Worm (Caenorhabditis elegans) whole organism, L2 larva: ENCODE data around the gene F21C10.18.

ENCODE experiments used
- aly-2 ChIP-seq: fragments of 150-350 bp; optimal IDR thresholded peaks from 2 replicates; lab custom pipeline; 2014; ENCODE audit warnings: missing biosample characterization, missing genetic modification characterization
- ama-1 ChIP-seq: fragments of 150-350 bp; optimal IDR thresholded peaks from 2 replicates; lab custom pipeline; 2018; ENCODE audit warnings: inconsistent platforms
- dmd-4 ChIP-seq: sonication (generic microtip); optimal IDR thresholded peaks from 2 replicates; lab custom pipeline; 2017; ENCODE audit warnings: missing biosample characterization, missing genetic modification characterization
- fos-1 ChIP-seq: fragments of 150-350 bp; optimal IDR thresholded peaks from 2 replicates; lab custom pipeline; 2014; ENCODE audit warnings: missing biosample characterization, missing genetic modification characterization
- lin-13 ChIP-seq: fragments of 150-350 bp; optimal IDR thresholded peaks from 2 replicates; lab custom pipeline; 2014; ENCODE audit warnings: missing biosample characterization, missing genetic modification reagents, missing genetic modification characterization
- mdl-1 ChIP-seq, 2 experiments: fragments of 150-350 bp in 1 of 2; sonication (generic microtip) in 1 of 2; optimal IDR thresholded peaks; 2 replicates each; lab custom pipeline; 2017; ENCODE audit warnings: missing biosample characterization in 2 of 2, missing genetic modification characterization in 2 of 2
- nhr-12 ChIP-seq: fragments of 150-350 bp; optimal IDR thresholded peaks from 2 replicates; lab custom pipeline; 2014; ENCODE audit warnings: missing biosample characterization, missing genetic modification characterization
- peb-1 ChIP-seq: fragments of 150-350 bp; optimal IDR thresholded peaks from 2 replicates; lab custom pipeline; 2014; ENCODE audit warnings: missing biosample characterization, missing genetic modification characterization
- skn-1 ChIP-seq: sonication (generic microtip); optimal IDR thresholded peaks from 2 replicates; lab custom pipeline; 2017; ENCODE audit warnings: missing biosample characterization, missing genetic modification characterization
- sma-3 ChIP-seq: sonication (generic microtip); optimal IDR thresholded peaks from 2 replicates; lab custom pipeline; 2016; ENCODE audit warnings: missing genetic modification reagents, missing genetic modification characterization, missing compliant biosample characterization
- ztf-11 ChIP-seq: sonication (generic microtip); optimal IDR thresholded peaks from 2 replicates; lab custom pipeline; 2017; ENCODE audit warnings: missing biosample characterization, missing genetic modification characterization

- TF ChIP-seq ztf-11 (no peak), aly-2 (tag; lab: Kevin White, UChicago) (no peak), ama-1 (lab: Kevin White, UChicago) (peak; percentile 96), fos-1 (no peak), skn-1 (tag; lab: Kevin White, UChicago) (no peak), nhr-12 (tag; lab: Kevin White, UChicago) (no peak), mdl-1 (tag; optimal IDR thresholded peaks at IDR 0.05; lab: Kevin White, UChicago) (no peak), sma-3 (no peak), lin-13 (no peak), dmd-4 (no peak), peb-1 (tag; lab: Kevin White, UChicago) (no peak)
These were observed 19.6 kb upstream of the F21C10.18 start for ce11 chrV:9088758-9089157.
